Worm (Caenorhabditis elegans) whole organism, early embryonic: Measurements from ENCODE around the gene C13E3.1.

Source experiments
- F13C5.2 ChIP-seq: sonication (generic microtip); optimal IDR thresholded peaks from 2 replicates; lab custom pipeline; 2017; ENCODE audit warnings: mild to moderate bottlenecking, missing genetic modification characterization, inconsistent platforms, missing compliant biosample characterization
- aly-1 ChIP-seq: sonication (generic microtip); optimal IDR thresholded peaks from 2 replicates; lab custom pipeline; 2016; ENCODE audit warnings: missing genetic modification characterization, missing compliant biosample characterization
- ama-1 ChIP-seq: fragments of 150-350 bp; optimal IDR thresholded peaks from 2 replicates; lab custom pipeline; 2014
- ceh-36 ChIP-seq: sonication (generic microtip); optimal IDR thresholded peaks from 2 replicates; lab custom pipeline; 2016; ENCODE audit warnings: missing genetic modification characterization, inconsistent platforms, missing compliant biosample characterization
- ets-7 ChIP-seq: sonication (generic microtip); optimal IDR thresholded peaks from 2 replicates; lab custom pipeline; 2016; ENCODE audit warnings: missing genotype, missing genetic modification characterization, missing compliant biosample characterization
- flt-1 ChIP-seq: fragments of 200-800 bp; sonication (Bioruptor generic); IDR thresholded peaks from 2 replicates; pipeline ENCODE4 v1.3.6; 2022; ENCODE audit warnings: missing genetic modification characterization, missing compliant biosample characterization
- hmbx-1 ChIP-seq: sonication (generic microtip); optimal IDR thresholded peaks from 2 replicates; lab custom pipeline; 2016; ENCODE audit warnings: mild to moderate bottlenecking, missing genetic modification characterization, missing compliant biosample characterization
- hnd-1 ChIP-seq: sonication (generic microtip); optimal IDR thresholded peaks from 2 replicates; lab custom pipeline; 2016; ENCODE audit warnings: missing genetic modification characterization, missing compliant biosample characterization
- pes-1 ChIP-seq: fragments of 200-800 bp; sonication (Bioruptor generic); IDR thresholded peaks from 2 replicates; pipeline ENCODE4 v1.3.6; 2022; ENCODE audit warnings: missing genetic modification reagents, missing genetic modification characterization, missing compliant biosample characterization
- scrt-1 ChIP-seq: fragments of 200-800 bp; sonication (Bioruptor generic); IDR thresholded peaks from 2 replicates; pipeline ENCODE4 v1.3.6; 2022; ENCODE audit warnings: missing genetic modification characterization, missing compliant biosample characterization
- tbx-11 ChIP-seq: fragments of 200-800 bp; sonication (Bioruptor generic); IDR thresholded peaks from 2 replicates; pipeline ENCODE4 v1.3.6; 2022; ENCODE audit warnings: missing genetic modification characterization, missing compliant biosample characterization

- no peak for TF ChIP-seq ama-1
- no peak for TF ChIP-seq flt-1 (GFP tag; lab: Robert Waterston, UW)
- no peak for TF ChIP-seq tbx-11 (GFP tag; lab: Robert Waterston, UW)
- no peak for TF ChIP-seq F13C5.2 (tag; lab: Kevin White, UChicago)
- TF ChIP-seq hmbx-1 (tag; lab: Kevin White, UChicago) = no peak
- no peak for TF ChIP-seq pes-1 (GFP tag; lab: Robert Waterston, UW)
- no peak for TF ChIP-seq ets-7
- no peak for TF ChIP-seq aly-1 (tag; lab: Kevin White, UChicago)
- no peak for TF ChIP-seq ceh-36 (tag; lab: Kevin White, UChicago)
- TF ChIP-seq scrt-1 (GFP tag; lab: Robert Waterston, UW) = no peak
- TF ChIP-seq hnd-1 = no peak
Measured at ce11 chrX:8888835-8889234, 4.1 kb upstream of the C13E3.1 start.
